Fruit fly (Drosophila melanogaster) whole organism, wandering third instar larva: ENCODE measurements around the gene CG31099.
A peak's percentile ranks its signal among the peaks of the same experiment; 100 is the strongest.

Experiments
- CG32264 ChIP-seq: fragments of 200-800 bp; sonication (Bioruptor generic); optimal IDR thresholded peaks from 2 replicates; lab custom pipeline; 2016; ENCODE audit warnings: missing biosample characterization, missing genetic modification characterization
- GATAd ChIP-seq: sonication (Bioruptor generic); optimal IDR thresholded peaks from 2 replicates; lab custom pipeline; 2016; ENCODE audit warnings: missing biosample characterization, missing genetic modification characterization
- Hnf4 ChIP-seq: fragments of 200-800 bp; sonication (Bioruptor generic); optimal IDR thresholded peaks from 2 replicates; lab custom pipeline; 2016; ENCODE audit warnings: missing biosample characterization, mild to moderate bottlenecking, missing genetic modification characterization
- Hr78 ChIP-seq: fragments of >200 bp; optimal IDR thresholded peaks from 2 replicates; lab custom pipeline; 2017; ENCODE audit warnings: missing biosample characterization, missing genetic modification characterization
- OdsH ChIP-seq: fragments of 200-800 bp; sonication (Bioruptor generic); optimal IDR thresholded peaks from 2 replicates; lab custom pipeline; 2016; ENCODE audit warnings: missing biosample characterization, mild to moderate bottlenecking, missing genetic modification characterization
- Rel ChIP-seq, 2 experiments: fragments of 200-800 bp; sonication (Bioruptor generic) in 1 of 2; optimal IDR thresholded peaks; 2 replicates in 1 of 2; 3 replicates in 1 of 2; lab custom pipeline; 2016 to 2019; ENCODE audit warnings: mild to moderate bottlenecking in 2 of 2, missing biosample characterization in 2 of 2, missing genetic modification characterization in 2 of 2, moderate library complexity in 1 of 2
- dmrt93B ChIP-seq: fragments of 200-800 bp; sonication (Bioruptor generic); optimal IDR thresholded peaks from 2 replicates; lab custom pipeline; 2018; ENCODE audit warnings: missing biosample characterization, mild to moderate bottlenecking, missing genetic modification characterization
- ey ChIP-seq: fragments of 200-800 bp; sonication (Bioruptor generic); optimal IDR thresholded peaks from 2 replicates; lab custom pipeline; 2016; ENCODE audit warnings: missing biosample characterization, missing genetic modification characterization
- h ChIP-seq: fragments of 200-800 bp; sonication (Bioruptor generic); optimal IDR thresholded peaks from 3 replicates; lab custom pipeline; 2016; ENCODE audit warnings: missing biosample characterization, mild to moderate bottlenecking, missing genetic modification characterization
- lola ChIP-seq: fragments of >200 bp; optimal IDR thresholded peaks from 2 replicates; lab custom pipeline; 2017; ENCODE audit warnings: missing biosample characterization, missing genetic modification characterization
- psq ChIP-seq: fragments of 200-800 bp; sonication (Bioruptor generic); optimal IDR thresholded peaks from 3 replicates; lab custom pipeline; 2017; ENCODE audit warnings: missing biosample characterization, mild to moderate bottlenecking, missing genetic modification characterization, moderate library complexity
- rgr ChIP-seq: fragments of 200-800 bp; sonication (Bioruptor generic); optimal IDR thresholded peaks from 3 replicates; lab custom pipeline; 2016; ENCODE audit warnings: missing biosample characterization, mild to moderate bottlenecking, missing genetic modification characterization

DNA sequence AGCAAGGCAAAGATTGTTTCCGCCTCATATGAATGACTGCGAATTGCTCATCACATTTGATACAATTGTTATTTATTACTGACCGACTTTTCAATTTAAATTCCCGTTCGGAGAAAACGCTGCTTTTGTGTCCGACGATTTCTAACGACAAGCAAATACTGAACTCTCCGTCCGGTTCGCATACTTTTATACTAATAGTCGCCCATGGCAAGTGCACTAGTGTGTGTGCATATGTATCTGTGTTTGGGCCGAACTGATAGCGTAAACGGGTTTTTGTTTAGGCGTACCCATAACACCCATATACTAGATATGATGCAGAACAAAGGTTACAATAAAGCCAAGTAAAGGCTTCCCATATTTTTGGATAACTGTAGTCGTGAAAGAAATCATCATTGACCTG is 2.5 kb downstream of the CG31099 start, which contains the start of gene CG10550:
- TF ChIP-seq Hnf4 (GFP tag; lab: Kevin White, UChicago) (peak; percentile 0), psq (GFP tag; lab: Kevin White, UChicago) (no peak), GATAd (GFP tag; lab: Kevin White, UChicago) (no peak), h (GFP tag; lab: Kevin White, UChicago) (no peak), lola (GFP tag; lab: Kevin White, UChicago) (no peak), Rel (GFP tag; optimal IDR thresholded peaks at IDR 0.05; lab: Kevin White, UChicago) (no peak), Rel (tag; optimal IDR thresholded peaks at IDR 0.05; lab: Kevin White, UChicago) (no peak), rgr (GFP tag; lab: Kevin White, UChicago) (no peak), OdsH (GFP tag; lab: Kevin White, UChicago) (no peak), CG32264 (GFP tag; lab: Kevin White, UChicago) (no peak), ey (no peak), dmrt93B (GFP tag; lab: Kevin White, UChicago) (no peak), Hr78 (no peak)
